Fruit fly (Drosophila melanogaster) whole organism, embryonic: ENCODE measurements around the gene CG15170.

Experiments used
- Atf3 ChIP-seq: fragments of 200-800 bp; sonication (Bioruptor generic); optimal IDR thresholded peaks from 3 replicates; lab custom pipeline; 2016; ENCODE audit warnings: missing biosample characterization, missing genetic modification characterization
- BEAF-32 ChIP-seq: fragments of 200-800 bp; sonication (Bioruptor generic); optimal IDR thresholded peaks from 3 replicates; lab custom pipeline; 2017; ENCODE audit warnings: missing biosample characterization, missing genetic modification characterization, mild to moderate bottlenecking, moderate library complexity, missing genetic modification reagents
- Bdp1 ChIP-seq: fragments of 200-800 bp; sonication (Bioruptor generic); optimal IDR thresholded peaks from 3 replicates; lab custom pipeline; 2016; ENCODE audit warnings: missing biosample characterization, missing genetic modification characterization
- CG10366 ChIP-seq: fragments of 200-800 bp; sonication (Bioruptor generic); IDR thresholded peaks from 2 replicates; pipeline ENCODE4 v1.3.6; 2022; ENCODE audit warnings: missing biosample characterization, missing genetic modification characterization
- CG11560 ChIP-seq: fragments of 200-800 bp; sonication (Bioruptor generic); IDR thresholded peaks from 3 replicates; pipeline ENCODE4 v1.3.6; 2022; ENCODE audit warnings: missing biosample characterization, missing genetic modification characterization
- CG12155 ChIP-seq: fragments of 200-800 bp; sonication (Bioruptor generic); optimal IDR thresholded peaks from 3 replicates; lab custom pipeline; 2016; ENCODE audit warnings: missing biosample characterization, missing genetic modification characterization
- CG1233 ChIP-seq: fragments of 200-800 bp; sonication (Bioruptor generic); optimal IDR thresholded peaks from 4 replicates; lab custom pipeline; 2018; ENCODE audit warnings: missing biosample characterization, mild to moderate bottlenecking, missing genetic modification characterization
- CG13296 ChIP-seq: fragments of 200-800 bp; sonication (Bioruptor generic); optimal IDR thresholded peaks from 3 replicates; lab custom pipeline; 2018; ENCODE audit warnings: missing biosample characterization, mild to moderate bottlenecking, missing genetic modification characterization
- CG13894 ChIP-seq: fragments of 200-800 bp; sonication (Bioruptor generic); optimal IDR thresholded peaks from 3 replicates; lab custom pipeline; 2018; ENCODE audit warnings: missing biosample characterization, mild to moderate bottlenecking, missing genetic modification characterization, moderate library complexity
- CG17912 ChIP-seq: fragments of 200-800 bp; sonication (Bioruptor generic); optimal IDR thresholded peaks from 2 replicates; lab custom pipeline; 2018; ENCODE audit warnings: missing biosample characterization, mild to moderate bottlenecking, missing genetic modification characterization
- CG3407 ChIP-seq: fragments of 200-800 bp; sonication (Bioruptor generic); optimal IDR thresholded peaks from 2 replicates; lab custom pipeline; 2018; ENCODE audit warnings: missing biosample characterization, mild to moderate bottlenecking, missing genetic modification characterization
- CG34376 ChIP-seq: fragments of 200-800 bp; sonication (Bioruptor generic); optimal IDR thresholded peaks from 2 replicates; lab custom pipeline; 2018; ENCODE audit warnings: missing biosample characterization, mild to moderate bottlenecking, missing genetic modification characterization
- CG4328 ChIP-seq: fragments of 200-800 bp; sonication (Bioruptor generic); optimal IDR thresholded peaks from 3 replicates; lab custom pipeline; 2017; ENCODE audit warnings: missing biosample characterization, missing genetic modification reagents, missing genetic modification characterization
- CG4360 ChIP-seq: fragments of 200-800 bp; sonication (Bioruptor generic); IDR thresholded peaks from 2 replicates; pipeline ENCODE4 v1.3.6; 2022; ENCODE audit warnings: missing biosample characterization, missing genetic modification characterization
- CG4404 ChIP-seq: fragments of 200-800 bp; sonication (Bioruptor generic); IDR thresholded peaks from 2 replicates; pipeline ENCODE4 v1.3.6; 2022; ENCODE audit warnings: missing biosample characterization, missing genetic modification characterization
- CG6254 ChIP-seq: fragments of 200-800 bp; sonication (Bioruptor generic); optimal IDR thresholded peaks from 3 replicates; lab custom pipeline; 2017; ENCODE audit warnings: mild to moderate bottlenecking, missing biosample characterization, missing genetic modification reagents, missing genetic modification characterization
- CG6683 ChIP-seq: fragments of 200-800 bp; sonication (Bioruptor generic); optimal IDR thresholded peaks from 2 replicates; lab custom pipeline; 2017; ENCODE audit warnings: missing biosample characterization, mild to moderate bottlenecking, missing genetic modification characterization, missing genetic modification reagents
- CG8359 ChIP-seq: fragments of 200-800 bp; sonication (Bioruptor generic); optimal IDR thresholded peaks from 2 replicates; lab custom pipeline; 2017; ENCODE audit warnings: missing biosample characterization, mild to moderate bottlenecking, missing genetic modification characterization, borderline replicate concordance
- CG8765 ChIP-seq: fragments of 200-800 bp; sonication (Bioruptor generic); IDR thresholded peaks from 2 replicates; pipeline ENCODE4 v1.3.6; 2022; ENCODE audit warnings: missing biosample characterization, missing genetic modification characterization
- CG9932 ChIP-seq: fragments of 200-800 bp; sonication (Bioruptor generic); IDR thresholded peaks from 2 replicates; pipeline ENCODE4 v1.3.6; 2022; ENCODE audit warnings: missing biosample characterization, missing genetic modification characterization
- CTCF ChIP-seq: fragments of 200-800 bp; sonication (Bioruptor generic); optimal IDR thresholded peaks from 2 replicates; lab custom pipeline; 2017; ENCODE audit warnings: missing biosample characterization, mild to moderate bottlenecking, missing genetic modification characterization, moderate library complexity
- Deaf1 ChIP-seq: fragments of 200-800 bp; optimal IDR thresholded peaks from 3 replicates; lab custom pipeline; 2019; ENCODE audit warnings: missing biosample characterization, mild to moderate bottlenecking, missing genetic modification characterization, moderate library complexity
- Dref ChIP-seq: fragments of 200-800 bp; sonication (Bioruptor generic); IDR thresholded peaks from 2 replicates; pipeline ENCODE4 v1.3.6; 2022; ENCODE audit warnings: missing biosample characterization, missing genetic modification characterization
- Ets97D ChIP-seq: fragments of 200-800 bp; sonication (Bioruptor generic); optimal IDR thresholded peaks from 3 replicates; lab custom pipeline; 2016; ENCODE audit warnings: missing biosample characterization, missing genetic modification characterization
- Fer2 ChIP-seq: fragments of 200-800 bp; sonication (Bioruptor generic); optimal IDR thresholded peaks from 2 replicates; lab custom pipeline; 2018; ENCODE audit warnings: missing biosample characterization, mild to moderate bottlenecking, missing genetic modification characterization, moderate library complexity
- Hr39 ChIP-seq: fragments of >200 bp; optimal IDR thresholded peaks from 2 replicates; lab custom pipeline; 2017
- Lhr ChIP-seq: fragments of 200-800 bp; sonication (Bioruptor generic); optimal IDR thresholded peaks from 3 replicates; lab custom pipeline; 2017; ENCODE audit warnings: mild to moderate bottlenecking, missing biosample characterization, missing genetic modification reagents, missing genetic modification characterization
- NfI ChIP-seq: fragments of 200-800 bp; sonication (Bioruptor generic); optimal IDR thresholded peaks from 3 replicates; lab custom pipeline; 2018; ENCODE audit warnings: missing biosample characterization, mild to moderate bottlenecking, missing genetic modification characterization, moderate library complexity
- Rfx ChIP-seq: fragments of 200-800 bp; sonication (Bioruptor generic); IDR thresholded peaks from 2 replicates; pipeline ENCODE4 v1.3.6; 2022; ENCODE audit warnings: missing biosample characterization, missing genetic modification characterization
- Ssrp ChIP-seq: fragments of 200-800 bp; sonication (Bioruptor generic); optimal IDR thresholded peaks from 2 replicates; lab custom pipeline; 2018; ENCODE audit warnings: missing biosample characterization, mild to moderate bottlenecking, missing genetic modification characterization, moderate library complexity
- Trl ChIP-seq, 3 experiments: fragments of >200 bp in 2 of 3; fragments of 200-800 bp in 1 of 3; sonication (Bioruptor generic) in 1 of 3; optimal IDR thresholded peaks; 2 replicates in 1 of 3; 3 replicates in 2 of 3; lab custom pipeline; 2016 to 2017; ENCODE audit warnings: missing biosample characterization in 1 of 3, missing genetic modification characterization in 1 of 3
- Vsx1 ChIP-seq: fragments of 200-800 bp; sonication (Bioruptor generic); optimal IDR thresholded peaks from 2 replicates; lab custom pipeline; 2017; ENCODE audit warnings: missing biosample characterization, mild to moderate bottlenecking, missing genetic modification characterization, missing genetic modification reagents
- abd-A ChIP-seq: fragments of 200-800 bp; sonication (Bioruptor generic); optimal IDR thresholded peaks from 3 replicates; lab custom pipeline; 2019; ENCODE audit warnings: missing biosample characterization, mild to moderate bottlenecking, missing genetic modification characterization, moderate library complexity
- ac ChIP-seq: fragments of 200-800 bp; sonication (Bioruptor generic); optimal IDR thresholded peaks from 3 replicates; lab custom pipeline; 2017; ENCODE audit warnings: missing biosample characterization, mild to moderate bottlenecking, missing genetic modification characterization
- cato ChIP-seq: fragments of 200-800 bp; sonication (Bioruptor generic); optimal IDR thresholded peaks from 2 replicates; lab custom pipeline; 2016; ENCODE audit warnings: missing biosample characterization, missing genetic modification characterization, borderline replicate concordance
- crol ChIP-seq: fragments of 200-800 bp; sonication (Bioruptor generic); IDR thresholded peaks from 2 replicates; pipeline ENCODE4 v1.3.6; 2022; ENCODE audit warnings: missing biosample characterization, missing genetic modification characterization
- gce ChIP-seq: fragments of 200-800 bp; sonication (Bioruptor generic); IDR thresholded peaks from 3 replicates; pipeline ENCODE4 v1.3.6; 2022; ENCODE audit warnings: missing biosample characterization, missing genetic modification characterization
- luna ChIP-seq: fragments of 200-800 bp; sonication (Bioruptor generic); optimal IDR thresholded peaks from 2 replicates; lab custom pipeline; 2016; ENCODE audit warnings: missing biosample characterization, missing genetic modification characterization
- nerfin-1 ChIP-seq: fragments of 200-800 bp; sonication (Bioruptor generic); optimal IDR thresholded peaks from 3 replicates; lab custom pipeline; 2019; ENCODE audit warnings: missing biosample characterization, mild to moderate bottlenecking, missing genetic modification characterization, moderate library complexity
- nmo ChIP-seq: fragments of 200-800 bp; sonication (Bioruptor generic); optimal IDR thresholded peaks from 2 replicates; lab custom pipeline; 2018; ENCODE audit warnings: missing biosample characterization, mild to moderate bottlenecking, missing genetic modification characterization, moderate library complexity
- peb ChIP-seq: fragments of 200-800 bp; sonication (Bioruptor generic); IDR thresholded peaks from 2 replicates; pipeline ENCODE4 v1.3.6; 2022; ENCODE audit warnings: missing biosample characterization, missing genetic modification characterization
- sd ChIP-seq: fragments of 200-800 bp; sonication (Bioruptor generic); optimal IDR thresholded peaks from 3 replicates; lab custom pipeline; 2018; ENCODE audit warnings: missing biosample characterization, mild to moderate bottlenecking, missing genetic modification characterization, moderate library complexity
- ssp ChIP-seq: fragments of 200-800 bp; sonication (Bioruptor generic); IDR thresholded peaks from 2 replicates; pipeline ENCODE4 v1.3.6; 2022; ENCODE audit warnings: missing biosample characterization, missing genetic modification characterization
- sug ChIP-seq: fragments of 200-800 bp; optimal IDR thresholded peaks from 2 replicates; lab custom pipeline; 2019; ENCODE audit warnings: missing biosample characterization, mild to moderate bottlenecking, missing genetic modification characterization, moderate library complexity
- tx ChIP-seq: fragments of 200-800 bp; sonication (Bioruptor generic); optimal IDR thresholded peaks from 2 replicates; lab custom pipeline; 2016; ENCODE audit warnings: missing biosample characterization, missing genetic modification characterization
- unc-4 ChIP-seq: fragments of 200-800 bp; sonication (Bioruptor generic); IDR thresholded peaks from 2 replicates; pipeline ENCODE4 v1.3.6; 2022; ENCODE audit warnings: missing biosample characterization, missing genetic modification characterization; ENCODE audit not compliant: partially characterized antibody
- unpg ChIP-seq: fragments of 200-800 bp; sonication (Bioruptor generic); optimal IDR thresholded peaks from 3 replicates; lab custom pipeline; 2018; ENCODE audit warnings: missing biosample characterization, mild to moderate bottlenecking, missing genetic modification characterization, moderate library complexity
- vfl ChIP-seq: fragments of 200-800 bp; sonication (Bioruptor generic); optimal IDR thresholded peaks from 2 replicates; lab custom pipeline; 2016; ENCODE audit warnings: missing biosample characterization, missing genetic modification characterization

CG15170 gene

dm6 chr2L:19012776-19013328 is 22.8 kb upstream of the CG15170 start (continued):
- TF ChIP-seq abd-A (tag; lab: Kevin White, UChicago) (peak; percentile 93), nerfin-1 (tag; lab: Kevin White, UChicago) (peak; percentile 19), Dref (GFP tag; lab: Robert Waterston, UW) (0 out of 2 replicates have a peak, but pooled peaks have one; percentile 24), CG4404 (GFP tag; lab: Robert Waterston, UW) (no peak), CG34376 (GFP tag; lab: Kevin White, UChicago) (no peak), sd (tag; lab: Kevin White, UChicago) (peak; percentile 56), Atf3 (no peak), CG10366 (GFP tag; lab: Robert Waterston, UW) (no peak), Rfx (GFP tag; lab: Robert Waterston, UW) (peak; percentile 23; the same call in 1 of the 2 replicates), CG6254 (GFP tag; lab: Kevin White, UChicago) (no peak), cato (no peak), CG8765 (no peak), Trl (optimal IDR thresholded peaks at IDR 0.05; lab: Kevin White, UChicago) (no peak), Trl (GFP tag; optimal IDR thresholded peaks at IDR 0.05; lab: Kevin White, UChicago) (no peak), CG4360 (GFP tag; lab: Robert Waterston, UW) (0 out of 2 replicates have a peak, but pooled peaks have one; percentile 17), CG12155 (GFP tag; lab: Kevin White, UChicago) (no peak), crol (GFP tag; lab: Robert Waterston, UW) (peak; percentile 73), nmo (GFP tag; lab: Kevin White, UChicago) (no peak), NfI (GFP tag; lab: Kevin White, UChicago) (peak; percentile 20), unc-4 (no peak), Deaf1 (tag; lab: Kevin White, UChicago) (peak; percentile 42), tx (no peak), CG13894 (tag; lab: Kevin White, UChicago) (peak; percentile 41), Fer2 (tag; lab: Kevin White, UChicago) (peak; percentile 28), CTCF (no peak), CG17912 (GFP tag; lab: Kevin White, UChicago) (no peak), CG4328 (no peak)

- TF ChIP-seq Ssrp (tag; lab: Kevin White, UChicago) (peak; percentile 73), ssp (GFP tag; lab: Robert Waterston, UW) (peak; percentile 80), luna (GFP tag; lab: Kevin White, UChicago) (peak; percentile 55), vfl (GFP tag; lab: Kevin White, UChicago) (peak; percentile 64), Bdp1 (GFP tag; lab: Kevin White, UChicago) (peak; percentile 78), CG1233 (GFP tag; lab: Kevin White, UChicago) (peak; percentile 69), CG3407 (GFP tag; lab: Kevin White, UChicago) (peak; percentile 43), crol (GFP tag; lab: Robert Waterston, UW) (peak; percentile 26; the same call in 1 of the 2 replicates), CTCF (no peak), BEAF-32 (GFP tag; lab: Kevin White, UChicago) (no peak), unpg (GFP tag; lab: Kevin White, UChicago) (peak; percentile 74), CG13296 (peak; percentile 69), gce (peak; percentile 76), CG6683 (GFP tag; lab: Kevin White, UChicago) (peak; percentile 60), Lhr (peak; percentile 16), CG9932 (GFP tag; lab: Robert Waterston, UW) (peak; percentile 74), sug (tag; lab: Kevin White, UChicago) (peak; percentile 41), CG12155 (GFP tag; lab: Kevin White, UChicago) (peak; percentile 74), nmo (GFP tag; lab: Kevin White, UChicago) (peak; percentile 82), CG8359 (no peak), peb (peak; percentile 75), Hr39 (lab: Kevin White, UChicago) (no peak), CG11560 (tag; lab: Robert Waterston, UW) (peak; percentile 59; the same call in 2 of the 3 replicates), Vsx1 (GFP tag; lab: Kevin White, UChicago) (peak; percentile 21), Ets97D (peak; percentile 42), ac (GFP tag; lab: Kevin White, UChicago) (no peak)
These were observed 22.0 kb upstream of the CG15170 start for dm6 chr2L:19011895-19012645.
